Fruit fly (Drosophila melanogaster): Measurements from ENCODE around the gene Rdh.

dm6 chr3L:3806330-3806729 is 18.9 kb upstream of the Rdh start, which contains the start of the genes CG32264, ntc and IntS10:
- TF ChIP-seq pan (optimal IDR thresholded peaks at IDR 0.05) (no peak), psq (optimal IDR thresholded peaks at IDR 0.05) (no peak), usp (GFP tag; optimal IDR thresholded peaks at IDR 0.05) (no peak), CG8478 (optimal IDR thresholded peaks at IDR 0.05) (no peak)

Data from whole organism.